Worm (Caenorhabditis elegans): ENCODE measurements around the gene T04G9.4.

Gene T04G9.4

DNA sequence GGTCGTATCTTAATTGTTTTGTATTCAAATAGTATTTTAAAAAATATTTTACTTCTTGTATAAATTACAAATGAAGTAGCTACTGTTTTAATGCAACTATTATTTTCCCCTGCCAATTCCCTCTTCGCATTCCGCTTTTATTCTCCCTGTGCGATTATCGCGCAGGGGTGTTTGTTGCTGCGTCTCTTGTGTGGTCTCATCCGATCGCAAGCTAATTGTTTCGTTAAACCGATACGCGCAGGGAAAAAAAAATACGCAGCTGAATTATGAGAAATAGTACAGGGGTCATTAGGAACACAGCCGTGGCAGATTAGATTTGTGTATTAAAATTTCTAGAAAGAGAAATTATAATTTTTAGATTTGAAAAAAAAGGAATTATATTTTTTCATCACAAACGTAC is 34.2 kb downstream of the T04G9.4 start (continued):
- TF ChIP-seq Y53G8AR.9 (GFP tag; conservative IDR thresholded peaks at IDR 0.05) = peak; percentile 97
- TF ChIP-seq lin-35 (GFP tag; optimal IDR thresholded peaks at IDR 0.05) = peak in 2 of 3 experiments; percentile 68 to 97
- TF ChIP-seq lsl-1 (GFP tag; optimal IDR thresholded peaks at IDR 0.05) = no peak
- TF ChIP-seq sdz-38 (tag; optimal IDR thresholded peaks at IDR 0.05) = no peak
- no peak for TF ChIP-seq mxl-1 (tag; optimal IDR thresholded peaks at IDR 0.05)
- TF ChIP-seq nfya-2 (GFP tag; IDR thresholded peaks at IDR 0.05) = no peak
- no peak for TF ChIP-seq ama-1 (optimal IDR thresholded peaks at IDR 0.05)
- TF ChIP-seq ama-1 (GFP tag; optimal IDR thresholded peaks at IDR 0.05) = peak in 1 of 2 experiments; percentile 46
- TF ChIP-seq snpc-4 (GFP tag; optimal IDR thresholded peaks at IDR 0.05) = peak; percentile 60
- peak; percentile 78 to 90 (median 84) for TF ChIP-seq snpc-4 (tag; optimal IDR thresholded peaks at IDR 0.05)
- TF ChIP-seq lin-40 (tag; optimal IDR thresholded peaks at IDR 0.05) = peak; percentile 100
- TF ChIP-seq bed-2 (GFP tag; IDR thresholded peaks at IDR 0.05) = peak; percentile 64; the same call in 1 of the 2 replicates
- TF ChIP-seq hrde-1 (tag; optimal IDR thresholded peaks at IDR 0.05; ENCODE audit: borderline replicate concordance) = peak; percentile 22
- TF ChIP-seq lag-1 (GFP tag; IDR thresholded peaks at IDR 0.05) = peak; percentile 92
- peak; percentile 51 for TF ChIP-seq ceh-79 (tag; optimal IDR thresholded peaks at IDR 0.05)
- TF ChIP-seq F10E7.11 (tag; optimal IDR thresholded peaks at IDR 0.05) = peak; percentile 90
- TF ChIP-seq T07F8.4 (tag; optimal IDR thresholded peaks at IDR 0.05) = peak; percentile 90
- TF ChIP-seq ztf-3 (GFP tag; optimal IDR thresholded peaks at IDR 0.05) = peak; percentile 95
- peak; percentile 95 for TF ChIP-seq nhr-90 (tag; optimal IDR thresholded peaks at IDR 0.05)
- TF ChIP-seq dpff-1 (tag; optimal IDR thresholded peaks at IDR 0.05) = peak; percentile 38
- peak; percentile 65 for TF ChIP-seq attf-3 (GFP tag; conservative IDR thresholded peaks at IDR 0.05)
- TF ChIP-seq aptf-3 (GFP tag; IDR thresholded peaks at IDR 0.05) = no peak
- TF ChIP-seq snpc-1.1 (tag; optimal IDR thresholded peaks at IDR 0.05; ENCODE audit: insufficient read depth) = no peak
- TF ChIP-seq madf-6 (GFP tag; IDR thresholded peaks at IDR 0.05) = peak; percentile 39; the same call in 1 of the 2 replicates
- peak; percentile 97 for TF ChIP-seq nhr-80 (tag; optimal IDR thresholded peaks at IDR 0.05)
- TF ChIP-seq ztf-18 (tag; optimal IDR thresholded peaks at IDR 0.05) = peak; percentile 71
- TF ChIP-seq nhr-120 (GFP tag; IDR thresholded peaks at IDR 0.05) = 0 out of 2 replicates have a peak, but pooled peaks have one; percentile 36
- TF ChIP-seq xnd-1 (tag; optimal IDR thresholded peaks at IDR 0.05) = no peak
- peak; percentile 95 for TF ChIP-seq K12H6.12 (tag; optimal IDR thresholded peaks at IDR 0.05)
- peak; percentile 98 for TF ChIP-seq atf-7 (tag; optimal IDR thresholded peaks at IDR 0.05)
- TF ChIP-seq tbx-9 (tag; optimal IDR thresholded peaks at IDR 0.05; ENCODE audit: borderline replicate concordance) = no peak
- peak; percentile 81 for TF ChIP-seq akir-1 (GFP tag; optimal IDR thresholded peaks at IDR 0.05)
- TF ChIP-seq gei-17 (GFP tag; optimal IDR thresholded peaks at IDR 0.05) = peak; percentile 96
- no peak for TF ChIP-seq F55B11.4 (tag; optimal IDR thresholded peaks at IDR 0.05; ENCODE audit: borderline replicate concordance, insufficient read depth)
- TF ChIP-seq hmg-20 (GFP tag; IDR thresholded peaks at IDR 0.05) = peak; percentile 96
- TF ChIP-seq hsf-1 (GFP tag; IDR thresholded peaks at IDR 0.05) = peak; percentile 51; the same call in 1 of the 2 replicates
- TF ChIP-seq B0035.1 (tag; optimal IDR thresholded peaks at IDR 0.05) = peak; percentile 93
- TF ChIP-seq C06A6.2 (GFP tag; conservative IDR thresholded peaks at IDR 0.05) = peak; percentile 95
- TF ChIP-seq repo-1 (tag; optimal IDR thresholded peaks at IDR 0.05) = peak; percentile 98
- peak; percentile 99 for TF ChIP-seq dox-1 (GFP tag; IDR thresholded peaks at IDR 0.05)
- peak; percentile 88 for TF ChIP-seq nhr-27 (tag; optimal IDR thresholded peaks at IDR 0.05)
- 0 out of 2 replicates have a peak, but pooled peaks have one; percentile 82 for TF ChIP-seq bed-1 (GFP tag; IDR thresholded peaks at IDR 0.05)
- peak; percentile 96 for TF ChIP-seq rcor-1 (GFP tag; IDR thresholded peaks at IDR 0.05)
- TF ChIP-seq B0019.2 (GFP tag; conservative IDR thresholded peaks at IDR 0.05) = no peak
- TF ChIP-seq dpl-1 (GFP tag; optimal IDR thresholded peaks at IDR 0.05) = peak; percentile 35
- TF ChIP-seq hmg-1.2 (GFP tag; IDR thresholded peaks at IDR 0.05) = peak; percentile 91
- TF ChIP-seq ZK185.1 (tag; optimal IDR thresholded peaks at IDR 0.05; ENCODE audit: poor library complexity, severe bottlenecking) = peak; percentile 98
- TF ChIP-seq F49E8.2 (tag; optimal IDR thresholded peaks at IDR 0.05; ENCODE audit: insufficient read depth) = no peak
